Fruit fly (Drosophila melanogaster): ENCODE measurements around the gene tey.

Gene tey

dm6 chr3L:19674317-19674716 is 10.4 kb upstream of the tey start (continued):
- TF ChIP-seq CG17328 (GFP tag; IDR thresholded peaks at IDR 0.05) (peak; percentile 36; the same call in 1 of the 2 replicates), Spps (tag; optimal IDR thresholded peaks at IDR 0.05) (peak; percentile 28), D (optimal IDR thresholded peaks at IDR 0.05) (no peak), D (GFP tag; optimal IDR thresholded peaks at IDR 0.05) (peak; percentile 22), dimm (GFP tag; IDR thresholded peaks at IDR 0.05) (no peak), odd (GFP tag; optimal IDR thresholded peaks at IDR 0.05) (no peak), CG3065 (GFP tag; optimal IDR thresholded peaks at IDR 0.05) (no peak), btn (GFP tag; optimal IDR thresholded peaks at IDR 0.05) (no peak), Ptx1 (GFP tag; IDR thresholded peaks at IDR 0.05) (peak; percentile 33; the same call in 1 of the 2 replicates), CG11398 (GFP tag; optimal IDR thresholded peaks at IDR 0.05) (no peak), CG14441 (GFP tag; IDR thresholded peaks at IDR 0.05) (peak; percentile 27; the same call in 1 of the 2 replicates), Hr39 (optimal IDR thresholded peaks at IDR 0.05) (no peak), ERR (GFP tag; optimal IDR thresholded peaks at IDR 0.05) (no peak), Awh (GFP tag; IDR thresholded peaks at IDR 0.05) (no peak), CG17802 (tag; optimal IDR thresholded peaks at IDR 0.05) (peak; percentile 21), Med (GFP tag) (no peak), CG4820 (GFP tag; optimal IDR thresholded peaks at IDR 0.05) (peak; percentile 22), ssp (GFP tag; IDR thresholded peaks at IDR 0.05) (no peak), Sry-δ (GFP tag; optimal IDR thresholded peaks at IDR 0.05) (no peak), CG7928 (GFP tag; optimal IDR thresholded peaks at IDR 0.05) (no peak), CG4617 (GFP tag; optimal IDR thresholded peaks at IDR 0.05; ENCODE audit: borderline replicate concordance) (no peak), ato (GFP tag; IDR thresholded peaks at IDR 0.05; ENCODE audit: partially characterized antibody) (no peak), CG4424 (GFP tag; optimal IDR thresholded peaks at IDR 0.05) (peak; percentile 12), CG10543 (GFP tag; optimal IDR thresholded peaks at IDR 0.05) (no peak), CG9727 (GFP tag; optimal IDR thresholded peaks at IDR 0.05) (peak; percentile 28), kay (GFP tag; optimal IDR thresholded peaks at IDR 0.05) (no peak), ab (GFP tag; optimal IDR thresholded peaks at IDR 0.05) (no peak), insv (GFP tag; optimal IDR thresholded peaks at IDR 0.05) (no peak), hb (GFP tag; IDR thresholded peaks at IDR 0.05; ENCODE audit: partially characterized antibody) (no peak), unc-4 (GFP tag; IDR thresholded peaks at IDR 0.05; ENCODE audit: partially characterized antibody) (no peak), CG3847 (GFP tag; IDR thresholded peaks at IDR 0.05) (peak; percentile 29; the same call in 1 of the 2 replicates), schlank (tag; optimal IDR thresholded peaks at IDR 0.05) (no peak), luna (GFP tag; optimal IDR thresholded peaks at IDR 0.05) (no peak), gsb-n (tag; optimal IDR thresholded peaks at IDR 0.05) (peak; percentile 29), ttk (GFP tag; IDR thresholded peaks at IDR 0.05) (no peak), CG12155 (GFP tag; optimal IDR thresholded peaks at IDR 0.05) (no peak), CG14860 (GFP tag; IDR thresholded peaks at IDR 0.05; ENCODE audit: partially characterized antibody) (no peak), chinmo (GFP tag; IDR thresholded peaks at IDR 0.05; ENCODE audit: partially characterized antibody) (no peak), tin (GFP tag; optimal IDR thresholded peaks at IDR 0.05) (peak; percentile 26), jing (GFP tag; optimal IDR thresholded peaks at IDR 0.05) (peak; percentile 2), CG17359 (tag; optimal IDR thresholded peaks at IDR 0.05) (peak; percentile 35), Rx (GFP tag; IDR thresholded peaks at IDR 0.05) (0 out of 2 replicates have a peak, but pooled peaks have one; percentile 4), D19A (tag; optimal IDR thresholded peaks at IDR 0.05) (peak; percentile 35), CG8944 (GFP tag; optimal IDR thresholded peaks at IDR 0.05) (no peak), CG30403 (GFP tag; optimal IDR thresholded peaks at IDR 0.05) (peak; percentile 14), CG14965 (GFP tag; optimal IDR thresholded peaks at IDR 0.05; ENCODE audit: borderline replicate concordance) (no peak), unpg (GFP tag; optimal IDR thresholded peaks at IDR 0.05) (peak; percentile 49), sisA (GFP tag; IDR thresholded peaks at IDR 0.05) (peak; percentile 37; the same call in 1 of the 2 replicates), NC2β (GFP tag; optimal IDR thresholded peaks at IDR 0.05) (no peak), HLH3B (GFP tag; IDR thresholded peaks at IDR 0.05) (0 out of 2 replicates have a peak, but pooled peaks have one; percentile 24), PHDP (tag; optimal IDR thresholded peaks at IDR 0.05) (no peak), E2f2 (GFP tag; IDR thresholded peaks at IDR 0.05) (no peak)
